Worm (Caenorhabditis elegans) whole organism, L2 larva: ENCODE data around the gene aexr-2.

Experiments used
- F13H6.1 ChIP-seq: sonication (generic microtip); optimal IDR thresholded peaks from 2 replicates; lab custom pipeline; 2016; ENCODE audit warnings: missing genetic modification characterization, missing compliant biosample characterization
- Y55F3AM.14 ChIP-seq: fragments of 200-800 bp; sonication (Bioruptor generic); optimal IDR thresholded peaks from 2 replicates; lab custom pipeline; 2018; ENCODE audit warnings: mild to moderate bottlenecking, missing genetic modification characterization, missing compliant biosample characterization
- alr-1 ChIP-seq: fragments of 150-350 bp; optimal IDR thresholded peaks from 2 replicates; lab custom pipeline; 2014; ENCODE audit warnings: missing biosample characterization, missing genetic modification characterization
- aly-2 ChIP-seq: fragments of 150-350 bp; optimal IDR thresholded peaks from 2 replicates; lab custom pipeline; 2014; ENCODE audit warnings: missing biosample characterization, missing genetic modification characterization
- ama-1 ChIP-seq: fragments of 150-350 bp; optimal IDR thresholded peaks from 2 replicates; lab custom pipeline; 2018; ENCODE audit warnings: inconsistent platforms
- blmp-1 ChIP-seq: sonication (generic microtip); optimal IDR thresholded peaks from 2 replicates; lab custom pipeline; 2017; ENCODE audit warnings: missing genetic modification characterization, mild to moderate bottlenecking, missing compliant biosample characterization, antibody characterized with exemption, moderate library complexity; ENCODE audit not compliant: insufficient read depth
- ceh-16 ChIP-seq: fragments of 150-350 bp; optimal IDR thresholded peaks from 2 replicates; lab custom pipeline; 2014; ENCODE audit warnings: missing biosample characterization, missing genetic modification characterization
- ceh-82 ChIP-seq: fragments of 150-350 bp; optimal IDR thresholded peaks from 2 replicates; lab custom pipeline; 2014; ENCODE audit warnings: missing biosample characterization, missing genetic modification characterization
- crh-2 ChIP-seq: sonication (generic microtip); optimal IDR thresholded peaks from 2 replicates; lab custom pipeline; 2017; ENCODE audit warnings: missing biosample characterization, missing genetic modification characterization
- dmd-4 ChIP-seq: sonication (generic microtip); optimal IDR thresholded peaks from 2 replicates; lab custom pipeline; 2017; ENCODE audit warnings: missing biosample characterization, missing genetic modification characterization
- egl-27 ChIP-seq: sonication (generic microtip); optimal IDR thresholded peaks from 3 replicates; lab custom pipeline; 2017; ENCODE audit warnings: missing biosample characterization, missing genetic modification reagents, missing genetic modification characterization
- elt-1 ChIP-seq: fragments of 150-350 bp; optimal IDR thresholded peaks from 2 replicates; lab custom pipeline; 2014; ENCODE audit warnings: missing biosample characterization, missing genetic modification characterization
- elt-3 ChIP-seq: sonication (generic microtip); optimal IDR thresholded peaks from 2 replicates; lab custom pipeline; 2017; ENCODE audit warnings: missing biosample characterization, missing genetic modification characterization
- gmeb-1 ChIP-seq: fragments of 150-350 bp; optimal IDR thresholded peaks from 2 replicates; lab custom pipeline; 2014; ENCODE audit warnings: missing biosample characterization, missing genetic modification characterization
- lin-11 ChIP-seq: fragments of 150-350 bp; sonication (generic microtip); optimal IDR thresholded peaks from 2 replicates; lab custom pipeline; 2014; ENCODE audit warnings: missing biosample characterization, missing genetic modification characterization, inconsistent platforms, mixed read lengths
- lsy-2 ChIP-seq, 2 experiments: fragments of 150-350 bp in 1 of 2; sonication (generic microtip) in 1 of 2; optimal IDR thresholded peaks; 2 replicates each; lab custom pipeline; 2014 to 2017; ENCODE audit warnings: missing biosample characterization in 2 of 2, missing genetic modification characterization in 2 of 2
- mab-5 ChIP-seq: fragments of 150-350 bp; optimal IDR thresholded peaks from 2 replicates; lab custom pipeline; 2014; ENCODE audit warnings: missing biosample characterization, missing genetic modification characterization
- mbf-1 ChIP-seq: sonication (generic microtip); optimal IDR thresholded peaks from 2 replicates; lab custom pipeline; 2017; ENCODE audit warnings: missing biosample characterization, missing genetic modification characterization
- mdl-1 ChIP-seq, 2 experiments: fragments of 150-350 bp in 1 of 2; sonication (generic microtip) in 1 of 2; optimal IDR thresholded peaks; 2 replicates each; lab custom pipeline; 2017; ENCODE audit warnings: missing biosample characterization in 2 of 2, missing genetic modification characterization in 2 of 2
- nhr-10 ChIP-seq: sonication (generic microtip); optimal IDR thresholded peaks from 2 replicates; lab custom pipeline; 2017; ENCODE audit warnings: missing biosample characterization, missing genetic modification characterization
- nhr-11 ChIP-seq: fragments of 150-350 bp; optimal IDR thresholded peaks from 2 replicates; lab custom pipeline; 2014; ENCODE audit warnings: missing biosample characterization, missing genetic modification characterization
- nhr-12 ChIP-seq: fragments of 150-350 bp; optimal IDR thresholded peaks from 2 replicates; lab custom pipeline; 2014; ENCODE audit warnings: missing biosample characterization, missing genetic modification characterization
- nhr-129 ChIP-seq: fragments of 150-350 bp; optimal IDR thresholded peaks from 2 replicates; lab custom pipeline; 2014; ENCODE audit warnings: missing biosample characterization, missing genetic modification characterization
- nhr-21 ChIP-seq: fragments of 150-350 bp; optimal IDR thresholded peaks from 2 replicates; lab custom pipeline; 2014; ENCODE audit warnings: missing biosample characterization, missing genetic modification characterization
- nhr-23 ChIP-seq: fragments of 150-350 bp; optimal IDR thresholded peaks from 2 replicates; lab custom pipeline; 2014; ENCODE audit warnings: missing biosample characterization, missing genetic modification reagents, missing genetic modification characterization
- nhr-237 ChIP-seq: fragments of 150-350 bp; optimal IDR thresholded peaks from 2 replicates; lab custom pipeline; 2014; ENCODE audit warnings: missing biosample characterization, missing genetic modification characterization
- nhr-25 ChIP-seq: fragments of 150-350 bp; sonication (generic microtip); optimal IDR thresholded peaks from 3 replicates; lab custom pipeline; 2014; ENCODE audit warnings: missing biosample characterization, missing genetic modification characterization
- nhr-6 ChIP-seq: fragments of 150-350 bp; optimal IDR thresholded peaks from 2 replicates; lab custom pipeline; 2014; ENCODE audit warnings: missing biosample characterization, missing genetic modification characterization
- nhr-77 ChIP-seq: fragments of 150-350 bp; optimal IDR thresholded peaks from 2 replicates; lab custom pipeline; 2014; ENCODE audit warnings: missing biosample characterization, missing genetic modification characterization
- peb-1 ChIP-seq: fragments of 150-350 bp; optimal IDR thresholded peaks from 2 replicates; lab custom pipeline; 2014; ENCODE audit warnings: missing biosample characterization, missing genetic modification characterization
- sem-4 ChIP-seq: fragments of 150-350 bp; optimal IDR thresholded peaks from 2 replicates; lab custom pipeline; 2014; ENCODE audit warnings: missing biosample characterization, missing genetic modification reagents, missing genetic modification characterization
- snpc-4 ChIP-seq: fragments of 150-350 bp; optimal IDR thresholded peaks from 2 replicates; lab custom pipeline; 2014; ENCODE audit warnings: missing biosample characterization, missing genetic modification characterization
- unc-55 ChIP-seq: fragments of 150-350 bp; sonication (generic microtip); optimal IDR thresholded peaks from 3 replicates; lab custom pipeline; 2014; ENCODE audit warnings: missing biosample characterization, missing genetic modification reagents, missing genetic modification characterization
- unc-62 ChIP-seq: fragments of 150-350 bp; optimal IDR thresholded peaks from 2 replicates; lab custom pipeline; 2014; ENCODE audit warnings: missing biosample characterization, missing genetic modification reagents, missing genetic modification characterization
- zag-1 ChIP-seq: fragments of 150-350 bp; optimal IDR thresholded peaks from 2 replicates; lab custom pipeline; 2014; ENCODE audit warnings: missing biosample characterization, missing genetic modification characterization
- ztf-1 ChIP-seq: fragments of 200-800 bp; sonication (Bioruptor generic); conservative IDR thresholded peaks from 2 replicates; pipeline ENCODE4 v1.3.6; 2022; ENCODE audit warnings: missing genetic modification characterization, missing compliant biosample characterization
- ztf-11 ChIP-seq: sonication (generic microtip); optimal IDR thresholded peaks from 2 replicates; lab custom pipeline; 2017; ENCODE audit warnings: missing biosample characterization, missing genetic modification characterization

The aexr-2 gene

ce11 chrX:6638985-6639573 lies 7.7 kb upstream of the aexr-2 start (continued):
- TF ChIP-seq ama-1: no peak
- TF ChIP-seq nhr-23: no peak
- TF ChIP-seq lsy-2 (tag; optimal IDR thresholded peaks at IDR 0.05; lab: Kevin White, UChicago): no peak
- TF ChIP-seq nhr-6 (tag; lab: Kevin White, UChicago): no peak
- no peak for TF ChIP-seq mdl-1 (tag; optimal IDR thresholded peaks at IDR 0.05; lab: Kevin White, UChicago)
- no peak for TF ChIP-seq aly-2 (tag; lab: Kevin White, UChicago)
- TF ChIP-seq sem-4 (tag; lab: Kevin White, UChicago): no peak

ce11 chrX:6637933-6638332 lies 6.6 kb upstream of the aexr-2 start:
- TF ChIP-seq blmp-1 (tag; lab: Kevin White, UChicago): no peak
- TF ChIP-seq nhr-237: no peak
- TF ChIP-seq nhr-25: no peak

ce11 chrX:6635173-6635572 lies 3.8 kb upstream of the aexr-2 start, which contains the start of gene aexr-1:
TSS of gene aexr-1 (minus strand) at chrX:6635273.
- TF ChIP-seq nhr-129 (tag; lab: Kevin White, UChicago) (no peak), unc-55 (GFP tag; lab: Kevin White, UChicago) (no peak), ztf-1 (GFP tag; lab: Robert Waterston, UW) (no peak), sem-4 (tag; lab: Kevin White, UChicago) (no peak), gmeb-1 (tag; lab: Kevin White, UChicago) (no peak), nhr-77 (no peak), nhr-11 (no peak), mbf-1 (no peak), mdl-1 (tag; optimal IDR thresholded peaks at IDR 0.05; lab: Kevin White, UChicago) (no peak)
- TF ChIP-seq, all 48 proteins: peak for 0

ce11 chrX:6630645-6631044 lies 692 bp downstream of the aexr-2 start:
- no peak for TF ChIP-seq alr-1 (tag; lab: Kevin White, UChicago)
- no peak for TF ChIP-seq sem-4 (tag; lab: Kevin White, UChicago)
- no peak for TF ChIP-seq nhr-21 (tag; lab: Kevin White, UChicago)
- no peak for TF ChIP-seq aly-2 (tag; lab: Kevin White, UChicago)
- TF ChIP-seq nhr-6 (tag; lab: Kevin White, UChicago): no peak
- TF ChIP-seq egl-27 (tag; lab: Kevin White, UChicago): no peak
- TF ChIP-seq nhr-77: no peak
- TF ChIP-seq F13H6.1 (tag; lab: Kevin White, UChicago): no peak
- no peak for TF ChIP-seq ztf-11
- no peak for TF ChIP-seq Y55F3AM.14 (GFP tag; lab: Kevin White, UChicago)

- no peak for TF ChIP-seq elt-1
- no peak for TF ChIP-seq snpc-4 (tag; lab: Kevin White, UChicago)
- no peak for TF ChIP-seq ztf-1 (GFP tag; lab: Robert Waterston, UW)
- TF ChIP-seq elt-3 (tag; lab: Kevin White, UChicago): no peak
- no peak for TF ChIP-seq zag-1
- TF ChIP-seq nhr-12: no peak
- no peak for TF ChIP-seq ceh-82
- no peak for TF ChIP-seq unc-55 (GFP tag; lab: Kevin White, UChicago)
- no peak for TF ChIP-seq crh-2
- TF ChIP-seq sem-4 (tag; lab: Kevin White, UChicago): no peak
Observed at ce11 chrX:6625275-6625674, 6.1 kb downstream of the aexr-2 start.

- TF ChIP-seq nhr-11 (no peak), nhr-10 (no peak), ceh-16 (tag; lab: Kevin White, UChicago) (no peak), nhr-129 (tag; lab: Kevin White, UChicago) (no peak), lsy-2 (tag; optimal IDR thresholded peaks at IDR 0.05; lab: Kevin White, UChicago) (no peak), lin-11 (no peak), unc-62 (GFP tag; lab: Kevin White, UChicago) (no peak), nhr-6 (tag; lab: Kevin White, UChicago) (no peak), nhr-12 (no peak), nhr-23 (no peak), zag-1 (no peak), peb-1 (tag; lab: Kevin White, UChicago) (no peak), dmd-4 (tag; lab: Kevin White, UChicago) (no peak), elt-1 (no peak), mab-5 (tag; lab: Kevin White, UChicago) (no peak)
- TF ChIP-seq, all 48 proteins: peak for 0
Observed at ce11 chrX:6622552-6623236, 8.6 kb downstream of the aexr-2 start, which contains the start of gene clec-266. TSS of gene clec-266 (minus strand) at chrX:6622915.
